Fruit fly (Drosophila melanogaster) whole organism, adult: Measurements from ENCODE around the gene DNAlig3.

Source experiments
- CG11617 ChIP-seq: fragments of 200-800 bp; sonication (Bioruptor generic); optimal IDR thresholded peaks from 2 replicates; lab custom pipeline; 2017; ENCODE audit warnings: mild to moderate bottlenecking, missing biosample characterization, missing genetic modification reagents, missing genetic modification characterization
- CG12768 ChIP-seq: fragments of 200-800 bp; sonication (Bioruptor generic); optimal IDR thresholded peaks from 2 replicates; lab custom pipeline; 2017; ENCODE audit warnings: missing biosample characterization, missing genetic modification characterization, mild to moderate bottlenecking, moderate library complexity, missing genetic modification reagents
- CG14711 ChIP-seq: fragments of 200-800 bp; sonication (Bioruptor generic); optimal IDR thresholded peaks from 2 replicates; lab custom pipeline; 2018; ENCODE audit warnings: missing biosample characterization, mild to moderate bottlenecking, missing genetic modification characterization, moderate library complexity
- CG1620 ChIP-seq: fragments of 200-800 bp; sonication (Bioruptor generic); optimal IDR thresholded peaks from 2 replicates; lab custom pipeline; 2016; ENCODE audit warnings: missing biosample characterization, missing genetic modification characterization
- CG33017 ChIP-seq: fragments of 200-800 bp; sonication (Bioruptor generic); optimal IDR thresholded peaks from 2 replicates; lab custom pipeline; 2018; ENCODE audit warnings: missing biosample characterization, mild to moderate bottlenecking, missing genetic modification characterization, moderate library complexity
- CG5204 ChIP-seq: fragments of 200-800 bp; sonication (Bioruptor generic); optimal IDR thresholded peaks from 2 replicates; lab custom pipeline; 2016; ENCODE audit warnings: missing biosample characterization, missing genetic modification characterization
- CG7045 ChIP-seq: fragments of 200-800 bp; sonication (Bioruptor generic); optimal IDR thresholded peaks from 2 replicates; lab custom pipeline; 2017; ENCODE audit warnings: missing biosample characterization, mild to moderate bottlenecking, missing genetic modification characterization
- CG7101 ChIP-seq: fragments of 200-800 bp; sonication (Bioruptor generic); optimal IDR thresholded peaks from 2 replicates; lab custom pipeline; 2018; ENCODE audit warnings: missing biosample characterization, mild to moderate bottlenecking, missing genetic modification characterization, moderate library complexity
- Clk ChIP-seq: fragments of 200-800 bp; sonication (Bioruptor generic); optimal IDR thresholded peaks from 2 replicates; lab custom pipeline; 2017; ENCODE audit warnings: missing biosample characterization, missing genetic modification characterization
- Crg-1 ChIP-seq: fragments of 200-800 bp; sonication (Bioruptor generic); optimal IDR thresholded peaks from 2 replicates; lab custom pipeline; 2016; ENCODE audit warnings: missing biosample characterization, missing genetic modification characterization
- Hr96 ChIP-seq: fragments of 200-800 bp; sonication (Bioruptor generic); optimal IDR thresholded peaks from 2 replicates; lab custom pipeline; 2016; ENCODE audit warnings: missing biosample characterization, missing genetic modification characterization
- Mnt ChIP-seq: fragments of 200-800 bp; sonication (Bioruptor generic); optimal IDR thresholded peaks from 2 replicates; lab custom pipeline; 2016; ENCODE audit warnings: missing biosample characterization, mild to moderate bottlenecking, missing genetic modification characterization
- bab1 ChIP-seq: fragments of 200-800 bp; sonication (Bioruptor generic); optimal IDR thresholded peaks from 3 replicates; lab custom pipeline; 2019; ENCODE audit warnings: missing biosample characterization, mild to moderate bottlenecking, missing genetic modification characterization, moderate library complexity
- cic ChIP-seq: fragments of 200-800 bp; sonication (Bioruptor generic); optimal IDR thresholded peaks from 2 replicates; lab custom pipeline; 2017; ENCODE audit warnings: missing biosample characterization, mild to moderate bottlenecking, missing genetic modification characterization, moderate library complexity
- cnc ChIP-seq, 2 experiments: fragments of >200 bp; optimal IDR thresholded peaks; 2 replicates each; lab custom pipeline; 2017
- kay ChIP-seq: fragments of 200-800 bp; sonication (Bioruptor generic); peaks from one replicate; lab custom pipeline; 2016; ENCODE audit warnings: missing biosample characterization, missing genetic modification characterization, borderline replicate concordance
- ovo ChIP-seq: fragments of 200-800 bp; sonication (Bioruptor generic); optimal IDR thresholded peaks from 2 replicates; lab custom pipeline; 2016; ENCODE audit warnings: missing biosample characterization, missing genetic modification characterization
- pad ChIP-seq: fragments of 200-800 bp; sonication (Bioruptor generic); optimal IDR thresholded peaks from 3 replicates; lab custom pipeline; 2017; ENCODE audit warnings: missing biosample characterization, missing genetic modification characterization, mild to moderate bottlenecking, moderate library complexity, missing genetic modification reagents
- tj ChIP-seq: fragments of 200-800 bp; sonication (Bioruptor generic); optimal IDR thresholded peaks from 3 replicates; lab custom pipeline; 2017; ENCODE audit warnings: missing biosample characterization, mild to moderate bottlenecking, missing genetic modification characterization, moderate library complexity
- toe ChIP-seq: fragments of 200-800 bp; sonication (Bioruptor generic); optimal IDR thresholded peaks from 2 replicates; lab custom pipeline; 2016; ENCODE audit warnings: missing biosample characterization, missing genetic modification characterization

Gene DNAlig3

DNA sequence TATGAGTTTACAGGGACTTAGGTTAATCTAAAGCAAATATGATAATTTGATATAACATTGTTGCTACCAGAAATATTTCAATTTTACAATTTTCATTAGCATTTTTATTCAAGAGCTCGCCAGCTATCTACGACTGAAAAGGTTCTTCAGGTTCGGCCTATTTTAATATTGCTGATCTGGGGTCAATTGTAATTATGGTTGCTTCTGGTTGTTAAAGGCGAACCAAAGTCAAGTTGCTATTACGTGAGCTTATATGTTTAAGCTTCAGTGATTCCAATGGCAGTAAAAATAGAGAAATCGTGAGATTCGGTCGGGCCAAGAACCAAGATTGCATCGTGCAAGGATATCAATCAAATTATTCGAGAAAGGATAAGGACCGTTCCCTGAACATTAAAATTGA is 34.3 kb upstream of the DNAlig3 start, which contains the start of gene Desat2:
Desat2 (plus strand) TSS at position 301 of the 400 bp plus-strand sequence.
- TF ChIP-seq CG12768 (GFP tag; lab: Kevin White, UChicago): no peak
- TF ChIP-seq Hr96 (GFP tag; lab: Kevin White, UChicago): no peak
- no peak for TF ChIP-seq cnc (optimal IDR thresholded peaks at IDR 0.05; lab: Kevin White, UChicago)
- no peak for TF ChIP-seq CG1620 (GFP tag; lab: Kevin White, UChicago)
- no peak for TF ChIP-seq CG33017

DNA sequence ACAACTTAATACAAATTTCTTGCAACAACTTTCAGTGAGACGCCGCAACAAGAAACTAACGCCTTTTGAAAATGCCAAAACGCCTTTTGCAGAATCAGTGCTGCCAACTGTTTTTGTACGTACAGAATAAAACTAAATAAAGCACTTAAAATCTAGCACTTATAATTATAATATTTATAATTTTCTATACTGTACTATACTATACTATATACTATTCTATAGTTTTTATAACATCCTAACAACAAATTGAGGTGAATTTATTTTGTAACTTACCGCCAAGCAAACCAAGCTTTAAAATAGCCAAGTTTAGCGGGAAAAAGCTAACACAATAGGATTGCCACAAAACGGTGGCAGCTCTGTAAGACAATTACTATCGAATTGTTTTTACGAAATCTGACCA is 32.1 kb upstream of the DNAlig3 start, which contains the start of the genes Aos1 and Srlp:
Aos1 (minus strand) TSS at position 59 of the 400 bp plus-strand sequence.
Srlp (plus strand) TSS at position 335 of the 400 bp plus-strand sequence.
- TF ChIP-seq CG5204 (GFP tag; lab: Kevin White, UChicago) (no peak), CG7045 (GFP tag; lab: Kevin White, UChicago) (peak; percentile 38), CG14711 (peak; percentile 91), CG33017 (peak; percentile 31), CG12768 (GFP tag; lab: Kevin White, UChicago) (peak; percentile 28), CG1620 (GFP tag; lab: Kevin White, UChicago) (no peak), toe (GFP tag; lab: Kevin White, UChicago) (no peak), Hr96 (GFP tag; lab: Kevin White, UChicago) (no peak), CG7101 (tag; lab: Kevin White, UChicago) (peak; percentile 56), ovo (peak; percentile 16), CG11617 (GFP tag; lab: Kevin White, UChicago) (peak; percentile 72), Clk (GFP tag; lab: Kevin White, UChicago) (peak; percentile 32), pad (GFP tag; lab: Kevin White, UChicago) (peak; percentile 39), bab1 (GFP tag; lab: Kevin White, UChicago) (peak; percentile 67), Crg-1 (GFP tag; lab: Kevin White, UChicago) (peak; percentile 10), tj (peak; percentile 12), Mnt (GFP tag; lab: Kevin White, UChicago) (peak; percentile 51), cnc (optimal IDR thresholded peaks at IDR 0.05; lab: Kevin White, UChicago) (peak in 1 of 2 experiments; percentile 10), cic (GFP tag; lab: Kevin White, UChicago) (peak; percentile 7)

DNA sequence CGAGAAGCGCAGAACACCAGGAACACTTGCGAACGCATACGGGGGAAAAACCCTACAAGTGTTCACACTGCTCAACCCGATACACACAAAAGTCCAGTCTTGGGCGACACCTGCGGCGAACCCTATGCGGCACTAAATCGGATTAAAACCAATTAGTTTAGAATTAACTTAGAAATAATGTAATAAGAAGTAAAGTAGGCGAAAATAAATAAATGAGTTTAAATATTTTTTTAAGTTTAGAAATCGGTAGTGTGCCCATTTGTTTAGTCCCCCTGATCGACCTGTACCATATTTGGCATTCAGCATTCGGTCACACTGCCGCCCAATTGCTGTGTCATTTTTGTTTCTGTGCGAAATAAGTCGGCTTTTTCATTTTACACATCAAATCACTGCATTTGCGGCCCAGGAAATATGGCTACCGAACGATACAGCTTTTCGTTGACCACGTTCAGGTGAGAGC is 29.4 kb upstream of the DNAlig3 start, which contains the start of gene Prosalpha2:
Prosalpha2 (plus strand) TSS at position 292 of the 460 bp plus-strand sequence.
- TF ChIP-seq Mnt (GFP tag; lab: Kevin White, UChicago) (peak; percentile 18), cnc (optimal IDR thresholded peaks at IDR 0.05; lab: Kevin White, UChicago) (peak; percentile 84 to 99), bab1 (GFP tag; lab: Kevin White, UChicago) (no peak), CG7101 (tag; lab: Kevin White, UChicago) (no peak), CG1620 (GFP tag; lab: Kevin White, UChicago) (no peak), CG7045 (GFP tag; lab: Kevin White, UChicago) (no peak)

DNA sequence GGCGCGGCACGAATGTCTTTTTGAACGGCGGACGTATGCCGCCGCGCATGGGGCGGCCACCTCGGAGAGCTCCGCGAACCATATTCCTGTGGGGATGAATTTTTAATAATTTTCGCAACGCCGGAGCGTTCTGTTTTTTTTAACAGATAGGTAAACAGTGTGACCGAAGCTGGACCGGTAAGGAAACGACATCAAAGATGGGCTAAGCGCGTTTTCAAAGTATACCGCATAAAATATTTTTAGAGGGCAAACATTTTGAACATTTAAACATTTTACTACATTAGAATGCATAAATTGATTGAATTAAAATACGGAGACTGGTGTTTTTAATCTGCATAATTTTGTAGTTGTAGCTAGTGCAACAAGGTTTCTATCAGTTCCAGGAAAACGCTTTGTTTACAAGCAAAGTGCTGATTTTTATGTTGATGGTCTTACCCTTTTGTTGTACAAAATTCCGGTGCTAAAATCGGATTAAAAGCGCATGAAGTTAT is 27.5 kb upstream of the DNAlig3 start, which contains the start of the genes CG5641 and CG5245:
CG5641 (minus strand) TSS at position 163 of the 491 bp plus-strand sequence.
CG5245 (plus strand) TSS at position 441 of the 491 bp plus-strand sequence.
- TF ChIP-seq pad (GFP tag; lab: Kevin White, UChicago) (no peak), ovo (no peak), CG1620 (GFP tag; lab: Kevin White, UChicago) (no peak), CG12768 (GFP tag; lab: Kevin White, UChicago) (no peak), tj (no peak), bab1 (GFP tag; lab: Kevin White, UChicago) (peak; percentile 31), cic (GFP tag; lab: Kevin White, UChicago) (no peak), CG5204 (GFP tag; lab: Kevin White, UChicago) (no peak), CG11617 (GFP tag; lab: Kevin White, UChicago) (no peak), CG7045 (GFP tag; lab: Kevin White, UChicago) (no peak), Hr96 (GFP tag; lab: Kevin White, UChicago) (no peak), Mnt (GFP tag; lab: Kevin White, UChicago) (no peak), CG14711 (no peak), CG7101 (tag; lab: Kevin White, UChicago) (no peak), cnc (optimal IDR thresholded peaks at IDR 0.05; lab: Kevin White, UChicago) (peak in 1 of 2 experiments; percentile 58)

- TF ChIP-seq CG14711: no peak
- TF ChIP-seq pad (GFP tag; lab: Kevin White, UChicago): no peak
- TF ChIP-seq kay (GFP tag; lab: Kevin White, UChicago): no peak
- no peak for TF ChIP-seq cnc (optimal IDR thresholded peaks at IDR 0.05; lab: Kevin White, UChicago)
- no peak for TF ChIP-seq CG1620 (GFP tag; lab: Kevin White, UChicago)
- TF ChIP-seq Clk (GFP tag; lab: Kevin White, UChicago): no peak
- no peak for TF ChIP-seq toe (GFP tag; lab: Kevin White, UChicago)
- TF ChIP-seq ovo: no peak
- TF ChIP-seq CG33017: no peak
- TF ChIP-seq CG11617 (GFP tag; lab: Kevin White, UChicago): no peak
- TF ChIP-seq CG7045 (GFP tag; lab: Kevin White, UChicago): no peak
- no peak for TF ChIP-seq Hr96 (GFP tag; lab: Kevin White, UChicago)
- no peak for TF ChIP-seq CG5204 (GFP tag; lab: Kevin White, UChicago)
Observed at dm6 chr3R:12426310-12426653, 24.6 kb upstream of the DNAlig3 start, which contains the start of gene NANS. Gene NANS (plus strand): TSS chr3R:12426578.
